Worm (Caenorhabditis elegans) whole organism, late embryonic: ENCODE measurements around the gene sqv-8.

ENCODE experiments used
- C08G9.2 ChIP-seq: sonication (generic microtip); optimal IDR thresholded peaks from 2 replicates; lab custom pipeline; 2016; ENCODE audit warnings: mild to moderate bottlenecking, missing genetic modification characterization, moderate library complexity, missing compliant biosample characterization
- C38D4.7 ChIP-seq: fragments of 200-800 bp; sonication (Bioruptor generic); optimal IDR thresholded peaks from 2 replicates; lab custom pipeline; 2018; ENCODE audit warnings: mild to moderate bottlenecking, missing genetic modification characterization, moderate library complexity, missing compliant biosample characterization
- F13H6.1 ChIP-seq: sonication (generic microtip); optimal IDR thresholded peaks from 2 replicates; lab custom pipeline; 2016; ENCODE audit warnings: missing genetic modification characterization, missing compliant biosample characterization
- K09A11.1 ChIP-seq: sonication (generic microtip); optimal IDR thresholded peaks from 2 replicates; lab custom pipeline; 2017; ENCODE audit warnings: antibody characterized with exemption, mild to moderate bottlenecking, missing genetic modification characterization, missing compliant biosample characterization; ENCODE audit not compliant: insufficient read depth
- Y22D7AL.16 ChIP-seq: sonication (generic microtip); optimal IDR thresholded peaks from 2 replicates; lab custom pipeline; 2016; ENCODE audit warnings: missing genetic modification characterization, missing compliant biosample characterization
- ahr-1 ChIP-seq: sonication (generic microtip); optimal IDR thresholded peaks from 2 replicates; lab custom pipeline; 2016; ENCODE audit warnings: missing genetic modification characterization, missing compliant biosample characterization
- ama-1 ChIP-seq: fragments of 150-350 bp; optimal IDR thresholded peaks from 2 replicates; lab custom pipeline; 2014
- ceh-14 ChIP-seq: sonication (generic microtip); optimal IDR thresholded peaks from 2 replicates; lab custom pipeline; 2016; ENCODE audit warnings: missing genotype, missing genetic modification characterization, missing compliant biosample characterization
- ceh-18 ChIP-seq: sonication (generic microtip); optimal IDR thresholded peaks from 2 replicates; lab custom pipeline; 2016; ENCODE audit warnings: missing genetic modification characterization, missing compliant biosample characterization
- ceh-2 ChIP-seq: sonication (generic microtip); optimal IDR thresholded peaks from 2 replicates; lab custom pipeline; 2016; ENCODE audit warnings: missing genotype, missing genetic modification characterization, missing compliant biosample characterization
- ceh-22 ChIP-seq: sonication (generic microtip); optimal IDR thresholded peaks from 2 replicates; lab custom pipeline; 2017; ENCODE audit warnings: missing biosample characterization, missing genetic modification characterization
- ceh-30 ChIP-seq: fragments of 150-350 bp; optimal IDR thresholded peaks from 2 replicates; lab custom pipeline; 2014; ENCODE audit warnings: missing biosample characterization, missing genetic modification characterization
- ceh-31 ChIP-seq: sonication (generic microtip); optimal IDR thresholded peaks from 2 replicates; lab custom pipeline; 2016; ENCODE audit warnings: missing genetic modification characterization, missing compliant biosample characterization
- ceh-34 ChIP-seq: sonication (generic microtip); optimal IDR thresholded peaks from 2 replicates; lab custom pipeline; 2016; ENCODE audit warnings: mild to moderate bottlenecking, missing genetic modification characterization, missing compliant biosample characterization
- ceh-45 ChIP-seq: fragments of 200-800 bp; sonication (Bioruptor generic); IDR thresholded peaks from 2 replicates; pipeline ENCODE4 v1.3.6; 2022; ENCODE audit warnings: missing genetic modification reagents, missing genetic modification characterization, missing compliant biosample characterization
- ceh-6 ChIP-seq: fragments of 200-800 bp; sonication (Bioruptor generic); optimal IDR thresholded peaks from 2 replicates; lab custom pipeline; 2018; ENCODE audit warnings: mild to moderate bottlenecking, missing genetic modification characterization, missing compliant biosample characterization
- che-1 ChIP-seq: sonication (generic microtip); optimal IDR thresholded peaks from 2 replicates; lab custom pipeline; 2016; ENCODE audit warnings: mild to moderate bottlenecking, missing genetic modification characterization, missing compliant biosample characterization
- dve-1 ChIP-seq: sonication (generic microtip); optimal IDR thresholded peaks from 2 replicates; lab custom pipeline; 2017; ENCODE audit warnings: antibody characterized with exemption, mild to moderate bottlenecking, missing genetic modification characterization, missing compliant biosample characterization
- elt-4 ChIP-seq: sonication (generic microtip); optimal IDR thresholded peaks from 2 replicates; lab custom pipeline; 2016; ENCODE audit warnings: missing genetic modification characterization, missing compliant biosample characterization
- ets-4 ChIP-seq: sonication (generic microtip); optimal IDR thresholded peaks from 2 replicates; lab custom pipeline; 2016; ENCODE audit warnings: missing genetic modification characterization, missing compliant biosample characterization
- fax-1 ChIP-seq: sonication (generic microtip); optimal IDR thresholded peaks from 2 replicates; lab custom pipeline; 2016; ENCODE audit warnings: missing genotype, missing genetic modification characterization, missing compliant biosample characterization
- fkh-10 ChIP-seq: fragments of 150-350 bp; optimal IDR thresholded peaks from 2 replicates; lab custom pipeline; 2014; ENCODE audit warnings: missing biosample characterization, missing genetic modification reagents, missing genetic modification characterization
- fkh-6 ChIP-seq: sonication (generic microtip); optimal IDR thresholded peaks from 2 replicates; lab custom pipeline; 2016; ENCODE audit warnings: missing genetic modification characterization, missing compliant biosample characterization
- gmeb-2 ChIP-seq: sonication (generic microtip); optimal IDR thresholded peaks from 2 replicates; lab custom pipeline; 2016; ENCODE audit warnings: missing genetic modification characterization, inconsistent platforms, missing compliant biosample characterization
- hlh-15 ChIP-seq: sonication (generic microtip); optimal IDR thresholded peaks from 2 replicates; lab custom pipeline; 2016; ENCODE audit warnings: missing genetic modification characterization, missing compliant biosample characterization
- hlh-30 ChIP-seq: sonication (generic microtip); optimal IDR thresholded peaks from 2 replicates; lab custom pipeline; 2017; ENCODE audit warnings: antibody characterized with exemption, missing genetic modification characterization, missing compliant biosample characterization; ENCODE audit not compliant: insufficient read depth
- hlh-6 ChIP-seq: sonication (generic microtip); optimal IDR thresholded peaks from 2 replicates; lab custom pipeline; 2016; ENCODE audit warnings: missing genotype, missing genetic modification characterization, missing compliant biosample characterization
- lim-6 ChIP-seq: sonication (generic microtip); optimal IDR thresholded peaks from 2 replicates; lab custom pipeline; 2016; ENCODE audit warnings: missing genetic modification characterization, missing compliant biosample characterization
- madf-2 ChIP-seq: sonication (generic microtip); optimal IDR thresholded peaks from 2 replicates; lab custom pipeline; 2017; ENCODE audit warnings: missing genetic modification characterization, missing compliant biosample characterization
- mec-3 ChIP-seq: sonication (generic microtip); optimal IDR thresholded peaks from 2 replicates; lab custom pipeline; 2016; ENCODE audit warnings: borderline replicate concordance, missing genetic modification characterization, missing compliant biosample characterization
- nfya-1 ChIP-seq: sonication (generic microtip); optimal IDR thresholded peaks from 2 replicates; lab custom pipeline; 2017; ENCODE audit warnings: missing genetic modification characterization, mild to moderate bottlenecking, missing compliant biosample characterization, antibody characterized with exemption, moderate library complexity
- nhr-11 ChIP-seq: fragments of 150-350 bp; optimal IDR thresholded peaks from 2 replicates; lab custom pipeline; 2014; ENCODE audit warnings: missing biosample characterization, missing genetic modification characterization
- odd-2 ChIP-seq: sonication (generic microtip); optimal IDR thresholded peaks from 2 replicates; lab custom pipeline; 2017; ENCODE audit warnings: antibody characterized with exemption, mild to moderate bottlenecking, missing genetic modification characterization, missing compliant biosample characterization
- pag-3 ChIP-seq: sonication (generic microtip); optimal IDR thresholded peaks from 2 replicates; lab custom pipeline; 2016; ENCODE audit warnings: missing compliant biosample characterization, missing genetic modification characterization, borderline replicate concordance
- pat-9 ChIP-seq: fragments of 200-800 bp; sonication (Bioruptor generic); optimal IDR thresholded peaks from 2 replicates; lab custom pipeline; 2018; ENCODE audit warnings: mild to moderate bottlenecking, missing genetic modification characterization, moderate library complexity, missing compliant biosample characterization
- pax-1 ChIP-seq: fragments of 150-350 bp; optimal IDR thresholded peaks from 2 replicates; lab custom pipeline; 2014; ENCODE audit warnings: missing biosample characterization, missing genetic modification characterization
- pha-2 ChIP-seq: sonication (generic microtip); optimal IDR thresholded peaks from 2 replicates; lab custom pipeline; 2017; ENCODE audit warnings: mild to moderate bottlenecking, missing genetic modification characterization, missing compliant biosample characterization
- pha-4 ChIP-seq: fragments of 150-350 bp; optimal IDR thresholded peaks from 2 replicates; lab custom pipeline; 2018; ENCODE audit warnings: missing biosample characterization, missing genetic modification reagents, missing genetic modification characterization
- pqm-1 ChIP-seq: sonication (generic microtip); optimal IDR thresholded peaks from 2 replicates; lab custom pipeline; 2016; ENCODE audit warnings: missing genetic modification characterization, missing compliant biosample characterization
- ref-2 ChIP-seq: sonication (generic microtip); optimal IDR thresholded peaks from 2 replicates; lab custom pipeline; 2016; ENCODE audit warnings: missing genetic modification characterization, missing compliant biosample characterization
- sdc-2 ChIP-seq: sonication (generic microtip); optimal IDR thresholded peaks from 2 replicates; lab custom pipeline; 2016; ENCODE audit warnings: missing genotype, missing genetic modification characterization, missing compliant biosample characterization
- sox-2 ChIP-seq: fragments of 200-800 bp; sonication (Bioruptor generic); IDR thresholded peaks from 2 replicates; pipeline ENCODE4 v1.3.6; 2022; ENCODE audit warnings: missing genetic modification reagents, missing genetic modification characterization, missing compliant biosample characterization
- sox-4 ChIP-seq: sonication (generic microtip); optimal IDR thresholded peaks from 2 replicates; lab custom pipeline; 2017; ENCODE audit warnings: mild to moderate bottlenecking, missing genetic modification characterization, inconsistent platforms, missing compliant biosample characterization
- syd-9 ChIP-seq: sonication (generic microtip); optimal IDR thresholded peaks from 2 replicates; lab custom pipeline; 2016; ENCODE audit warnings: mild to moderate bottlenecking, missing genetic modification characterization, moderate library complexity, missing compliant biosample characterization
- tbx-2 ChIP-seq: sonication (generic microtip); optimal IDR thresholded peaks from 2 replicates; lab custom pipeline; 2016; ENCODE audit warnings: missing genetic modification characterization, missing compliant biosample characterization
- tbx-7 ChIP-seq: sonication (generic microtip); optimal IDR thresholded peaks from 2 replicates; lab custom pipeline; 2016; ENCODE audit warnings: missing genotype, missing genetic modification characterization, missing compliant biosample characterization
- ttx-3 ChIP-seq: sonication (generic microtip); optimal IDR thresholded peaks from 2 replicates; lab custom pipeline; 2016; ENCODE audit warnings: missing genetic modification reagents, missing genetic modification characterization, missing compliant biosample characterization
- unc-3 ChIP-seq, 2 experiments: fragments of 200-800 bp in 1 of 2; sonication (Bioruptor generic) in 1 of 2; sonication (generic microtip) in 1 of 2; conservative IDR thresholded peaks in 1 of 2; optimal IDR thresholded peaks in 1 of 2; 2 replicates each; pipeline versions ENCODE4 v1.3.6 to Lab custom; 2016 to 2022; ENCODE audit warnings: missing compliant biosample characterization in 2 of 2, missing genetic modification characterization in 2 of 2, missing genetic modification reagents in 1 of 2
- unc-55 ChIP-seq: sonication (generic microtip); optimal IDR thresholded peaks from 2 replicates; lab custom pipeline; 2017; ENCODE audit warnings: missing biosample characterization, missing genetic modification reagents, missing genetic modification characterization
- unc-86 ChIP-seq: sonication (generic microtip); optimal IDR thresholded peaks from 2 replicates; lab custom pipeline; 2016; ENCODE audit warnings: missing genetic modification characterization, missing compliant biosample characterization
- zip-5 ChIP-seq: sonication (generic microtip); optimal IDR thresholded peaks from 2 replicates; lab custom pipeline; 2016; ENCODE audit warnings: missing genetic modification characterization, missing compliant biosample characterization
- ztf-16 ChIP-seq: sonication (generic microtip); optimal IDR thresholded peaks from 2 replicates; lab custom pipeline; 2017; ENCODE audit warnings: missing genetic modification characterization, missing compliant biosample characterization

sqv-8 gene

ce11 chrII:9646122-9646555 is 639 bp upstream of the sqv-8 start (continued):
- TF ChIP-seq odd-2 (no peak), hlh-6 (tag; lab: Kevin White, UChicago) (peak; percentile 40), dve-1 (tag; lab: Kevin White, UChicago) (peak; percentile 32), che-1 (tag; lab: Kevin White, UChicago) (no peak), ztf-16 (no peak), ceh-2 (tag; lab: Kevin White, UChicago) (peak; percentile 45), syd-9 (tag; lab: Kevin White, UChicago) (peak; percentile 46), zip-5 (tag; lab: Kevin White, UChicago) (no peak), nhr-11 (tag; lab: Kevin White, UChicago) (no peak), pag-3 (tag; lab: Kevin White, UChicago) (no peak), ceh-14 (peak; percentile 47), F13H6.1 (tag; lab: Kevin White, UChicago) (no peak), pqm-1 (no peak), nfya-1 (tag; lab: Kevin White, UChicago) (peak; percentile 89), ttx-3 (tag; lab: Kevin White, UChicago) (no peak), ahr-1 (tag; lab: Kevin White, UChicago) (no peak), Y22D7AL.16 (tag; lab: Kevin White, UChicago) (no peak), pat-9 (tag; lab: Kevin White, UChicago) (no peak), ceh-34 (tag; lab: Kevin White, UChicago) (peak; percentile 76), unc-86 (tag; lab: Kevin White, UChicago) (no peak), fkh-6 (tag; lab: Kevin White, UChicago) (no peak), sdc-2 (tag; lab: Kevin White, UChicago) (peak; percentile 13), ama-1 (lab: Kevin White, UChicago) (no peak), ref-2 (tag; lab: Kevin White, UChicago) (peak; percentile 72), ceh-30 (tag; lab: Kevin White, UChicago) (peak; percentile 58), ceh-18 (peak; percentile 56), lim-6 (tag; lab: Kevin White, UChicago) (no peak), unc-55 (GFP tag; lab: Kevin White, UChicago) (peak; percentile 77), mec-3 (tag; lab: Kevin White, UChicago) (no peak), elt-4 (no peak), hlh-15 (tag; lab: Kevin White, UChicago) (no peak), ets-4 (tag; lab: Kevin White, UChicago) (peak; percentile 18), ceh-22 (tag; lab: Kevin White, UChicago) (no peak), tbx-2 (peak; percentile 66), pax-1 (tag; lab: Kevin White, UChicago) (no peak), sox-2 (GFP tag; lab: Robert Waterston, UW) (no peak), ceh-31 (tag; lab: Kevin White, UChicago) (peak; percentile 87), tbx-7 (tag; lab: Kevin White, UChicago) (no peak), gmeb-2 (tag; lab: Kevin White, UChicago) (no peak), ceh-6 (GFP tag; lab: Kevin White, UChicago) (peak; percentile 37), C08G9.2 (peak; percentile 47), K09A11.1 (tag; lab: Kevin White, UChicago) (peak; percentile 31), madf-2 (no peak)

ce11 chrII:9649191-9649590 is 2.4 kb downstream of the sqv-8 start, which contains the start of gene ZK1307.9:
Gene ZK1307.9 (plus strand): TSS chrII:9649491.
- TF ChIP-seq fkh-10 (GFP tag; lab: Kevin White, UChicago), result no peak
- TF ChIP-seq pha-2 (tag; lab: Kevin White, UChicago), result no peak
- TF ChIP-seq C38D4.7 (GFP tag; lab: Kevin White, UChicago), result no peak
- TF ChIP-seq F13H6.1 (tag; lab: Kevin White, UChicago), result no peak
- no peak for TF ChIP-seq hlh-30 (tag; lab: Kevin White, UChicago)
- TF ChIP-seq ceh-18, result no peak
- no peak for TF ChIP-seq unc-3 (GFP tag; conservative IDR thresholded peaks at IDR 0.05; lab: Robert Waterston, UW)
- no peak for TF ChIP-seq unc-3 (tag; optimal IDR thresholded peaks at IDR 0.05; lab: Kevin White, UChicago)
- TF ChIP-seq pha-4 (tag; lab: Kevin White, UChicago), result no peak
- TF ChIP-seq fax-1 (tag; lab: Kevin White, UChicago), result no peak
- TF ChIP-seq ceh-2 (tag; lab: Kevin White, UChicago), result no peak
- TF ChIP-seq sox-4 (tag; lab: Kevin White, UChicago), result no peak
- TF ChIP-seq ceh-6 (GFP tag; lab: Kevin White, UChicago), result no peak
- TF ChIP-seq ceh-45, result no peak
- TF ChIP-seq ama-1 (lab: Kevin White, UChicago), result no peak
